Fruit fly (Drosophila melanogaster): Measurements from ENCODE around the gene CG12237.

CG12237 gene

DNA sequence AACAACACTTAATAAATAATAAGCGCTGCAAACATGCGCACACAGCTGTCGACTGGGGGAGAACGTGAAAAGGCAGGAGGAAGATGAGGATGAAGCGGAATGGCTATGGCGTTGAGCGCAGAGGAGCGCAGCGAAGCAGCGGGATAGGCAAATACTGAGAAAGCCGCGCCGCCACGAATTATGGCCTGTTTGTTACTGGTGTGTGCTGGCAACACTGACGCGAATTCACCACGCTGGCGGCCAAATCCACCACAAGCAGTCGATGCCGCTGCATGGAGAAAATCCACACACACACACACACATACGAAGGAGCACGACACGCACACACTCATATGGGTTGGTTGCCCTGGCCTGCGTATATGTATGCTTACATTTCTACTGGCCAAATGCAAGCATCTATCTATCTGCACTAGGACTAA lies 5.7 kb downstream of the CG12237 start (continued):
- TF ChIP-seq sage (GFP tag; optimal IDR thresholded peaks at IDR 0.05) (no peak), Dif (GFP tag; optimal IDR thresholded peaks at IDR 0.05; ENCODE audit: partially characterized antibody) (peak; percentile 78)

DNA sequence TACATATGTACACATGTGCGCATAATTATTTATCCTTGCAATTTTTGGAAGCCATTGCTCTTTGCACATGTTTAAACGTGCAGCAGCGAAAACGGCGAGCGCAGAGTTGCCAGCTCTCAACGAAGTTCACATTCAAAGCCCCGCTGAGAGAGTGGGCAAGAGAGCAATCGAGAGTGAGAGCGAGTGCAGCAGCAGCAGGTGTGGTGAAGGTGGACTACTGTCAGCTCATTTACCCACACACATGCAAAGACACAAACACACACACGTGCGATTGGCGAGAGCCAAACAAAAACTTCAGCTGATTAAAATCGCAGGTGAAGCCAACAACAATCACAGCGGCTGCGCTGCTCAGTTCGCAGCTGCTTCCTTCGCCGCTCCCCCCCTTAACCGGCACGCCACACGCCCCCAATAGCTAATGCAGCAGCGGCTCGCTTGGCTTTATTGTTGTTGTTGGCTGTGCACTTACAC lies 11.3 kb downstream of the CG12237 start:
- TF ChIP-seq Sp1 (GFP tag; optimal IDR thresholded peaks at IDR 0.05) (peak; percentile 4), psq (GFP tag; optimal IDR thresholded peaks at IDR 0.05) (peak; percentile 33), dl (GFP tag; optimal IDR thresholded peaks at IDR 0.05; ENCODE audit: insufficient read depth in 1 of 2, partially characterized antibody in 2 of 2) (peak in 1 of 2 experiments; percentile 76), N (GFP tag; optimal IDR thresholded peaks at IDR 0.05) (peak; percentile 83), Hr83 (GFP tag; optimal IDR thresholded peaks at IDR 0.05; ENCODE audit: poor library complexity, severe bottlenecking) (no peak), CG9705 (GFP tag; optimal IDR thresholded peaks at IDR 0.05) (no peak), jim (GFP tag; optimal IDR thresholded peaks at IDR 0.05) (no peak), Dif (GFP tag; optimal IDR thresholded peaks at IDR 0.05; ENCODE audit: partially characterized antibody) (peak; percentile 91), brk (GFP tag; optimal IDR thresholded peaks at IDR 0.05) (no peak), lola (GFP tag; optimal IDR thresholded peaks at IDR 0.05) (no peak), fru (GFP tag; optimal IDR thresholded peaks at IDR 0.05) (peak; percentile 42)

- TF ChIP-seq Hnf4 (GFP tag; optimal IDR thresholded peaks at IDR 0.05), result no peak
Observed at dm6 chrX:19625405-19625804, 17.3 kb downstream of the CG12237 start, which contains the start of gene CG14212. CG14212 (plus strand) TSS chrX:19625705.

- TF ChIP-seq brk (GFP tag; optimal IDR thresholded peaks at IDR 0.05) (no peak), lola (GFP tag; optimal IDR thresholded peaks at IDR 0.05) (no peak), Mio (GFP tag; optimal IDR thresholded peaks at IDR 0.05) (no peak), CrebA (GFP tag; optimal IDR thresholded peaks at IDR 0.05; ENCODE audit: borderline replicate concordance) (no peak), dsf (GFP tag; optimal IDR thresholded peaks at IDR 0.05; ENCODE audit: borderline replicate concordance) (no peak), fru (GFP tag; optimal IDR thresholded peaks at IDR 0.05) (no peak), foxo (GFP tag; optimal IDR thresholded peaks at IDR 0.05) (no peak), br (GFP tag; optimal IDR thresholded peaks at IDR 0.05) (no peak), HLH106 (tag; optimal IDR thresholded peaks at IDR 0.05) (no peak), sv (GFP tag; optimal IDR thresholded peaks at IDR 0.05) (no peak), Hnf4 (GFP tag; optimal IDR thresholded peaks at IDR 0.05) (no peak), Jra (GFP tag; optimal IDR thresholded peaks at IDR 0.05) (no peak)
Observed at dm6 chrX:19622924-19623323, 19.7 kb downstream of the CG12237 start, which contains the start of the genes Naa20A and MKP-4. Naa20A (minus strand) TSS chrX:19623074. MKP-4 (plus strand) TSS chrX:19623114.

DNA sequence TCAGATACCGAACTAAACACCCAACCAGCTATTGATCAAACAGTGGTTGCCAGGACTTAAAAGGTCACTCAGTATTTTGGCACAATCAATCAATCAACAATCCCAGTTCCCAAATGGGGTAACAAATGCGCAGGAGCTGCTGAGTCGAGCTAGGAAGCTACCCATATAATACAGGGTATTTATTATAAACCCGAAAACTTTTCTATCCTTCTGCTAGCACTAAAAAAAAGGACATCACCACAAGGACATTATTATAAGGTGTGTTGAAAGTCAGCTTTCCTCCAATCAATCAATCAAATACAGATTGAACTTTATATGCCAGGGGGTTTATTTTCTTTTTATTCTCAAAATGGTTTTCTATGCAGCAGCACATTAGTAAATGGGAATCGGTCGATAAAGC lies 21.5 kb downstream of the CG12237 start, which contains the start of gene CG14221:
CG14221 (minus strand) TSS at position 101 of the 400 bp plus-strand sequence.
- no peak for TF ChIP-seq br (GFP tag; optimal IDR thresholded peaks at IDR 0.05)
- no peak for TF ChIP-seq HLH106 (tag; optimal IDR thresholded peaks at IDR 0.05)
- no peak for TF ChIP-seq Jra (GFP tag; optimal IDR thresholded peaks at IDR 0.05)
- TF ChIP-seq brk (GFP tag; optimal IDR thresholded peaks at IDR 0.05), result no peak
- no peak for TF ChIP-seq CrebA (GFP tag; optimal IDR thresholded peaks at IDR 0.05; ENCODE audit: borderline replicate concordance)
- TF ChIP-seq h (GFP tag; optimal IDR thresholded peaks at IDR 0.05), result no peak
- no peak for TF ChIP-seq Vsx2 (GFP tag; optimal IDR thresholded peaks at IDR 0.05; ENCODE audit: partially characterized antibody)
- no peak for TF ChIP-seq GATAd (GFP tag; optimal IDR thresholded peaks at IDR 0.05)
- no peak for TF ChIP-seq fru (GFP tag; optimal IDR thresholded peaks at IDR 0.05)
- TF ChIP-seq usp (GFP tag; optimal IDR thresholded peaks at IDR 0.05), result no peak
- TF ChIP-seq ey (GFP tag; optimal IDR thresholded peaks at IDR 0.05), result no peak
- TF ChIP-seq sage (GFP tag; optimal IDR thresholded peaks at IDR 0.05), result no peak

DNA sequence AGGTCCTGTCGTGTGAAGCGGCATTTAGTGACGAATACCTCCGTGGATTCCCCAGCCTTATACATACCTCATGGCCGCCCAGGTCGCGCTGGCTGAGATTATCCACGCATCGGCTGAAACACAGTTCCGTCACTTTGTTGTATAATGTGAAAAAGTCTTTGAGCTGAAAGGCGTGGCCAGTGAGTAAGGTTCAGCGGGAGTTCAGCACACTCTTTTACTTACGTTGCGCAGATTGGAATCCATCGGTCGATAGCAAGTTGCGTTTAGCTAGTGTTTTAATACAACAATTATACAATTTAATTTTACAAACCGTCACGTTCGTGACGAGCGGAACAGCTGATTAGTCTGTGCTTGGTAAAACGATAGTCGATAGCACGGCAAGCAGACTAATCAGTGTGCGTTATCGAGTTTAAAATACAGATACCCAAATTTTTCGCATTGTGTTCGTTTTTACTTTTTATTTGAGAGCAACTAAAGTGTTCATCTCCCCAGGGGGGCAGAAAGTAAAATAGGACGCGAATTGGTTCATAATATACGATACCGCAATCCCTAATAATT lies 24.4 kb downstream of the CG12237 start, which contains the start of the genes Pstk and Tim9b:
Pstk (minus strand) TSS at position 355 of the 558 bp plus-strand sequence.
Tim9b (minus strand) TSS at position 355 of the 558 bp plus-strand sequence.
- TF ChIP-seq rgr (GFP tag; optimal IDR thresholded peaks at IDR 0.05), result no peak
- TF ChIP-seq fru (GFP tag; optimal IDR thresholded peaks at IDR 0.05), result no peak
- no peak for TF ChIP-seq OdsH (GFP tag; optimal IDR thresholded peaks at IDR 0.05)
- no peak for TF ChIP-seq Dfd (GFP tag; optimal IDR thresholded peaks at IDR 0.05)
- no peak for TF ChIP-seq GATAd (GFP tag; optimal IDR thresholded peaks at IDR 0.05)
- no peak for TF ChIP-seq dl (GFP tag; optimal IDR thresholded peaks at IDR 0.05; ENCODE audit: insufficient read depth in 1 of 2, partially characterized antibody in 2 of 2)
- TF ChIP-seq jim (GFP tag; optimal IDR thresholded peaks at IDR 0.05), result no peak
- no peak for TF ChIP-seq dsf (GFP tag; optimal IDR thresholded peaks at IDR 0.05; ENCODE audit: borderline replicate concordance)

Data from whole organism, wandering third instar larva.